Worm (Caenorhabditis elegans) whole organism, L4 larva: ENCODE measurements around the gene eif-2A.
A peak's percentile ranks its signal among the peaks of the same experiment; 100 is the strongest.

Source experiments
- D1046.2 ChIP-seq: fragments of 200-800 bp; sonication (Bioruptor generic); IDR thresholded peaks from 2 replicates; pipeline ENCODE4 v1.3.6; 2022; ENCODE audit warnings: missing genetic modification characterization, missing compliant biosample characterization
- F10B5.3 ChIP-seq: sonication (generic microtip); optimal IDR thresholded peaks from 2 replicates; lab custom pipeline; 2016; ENCODE audit warnings: mild to moderate bottlenecking, missing genetic modification characterization, missing compliant biosample characterization
- F44E2.7 ChIP-seq: fragments of 200-800 bp; sonication (Bioruptor generic); IDR thresholded peaks from 2 replicates; pipeline ENCODE4 v2.1.2; 2022; ENCODE audit warnings: missing genetic modification characterization, missing compliant biosample characterization
- R02D3.7 ChIP-seq: fragments of 150-350 bp; sonication (generic microtip); optimal IDR thresholded peaks from 3 replicates; lab custom pipeline; 2014; ENCODE audit warnings: missing biosample characterization, missing genetic modification characterization
- Y105C5A.15 ChIP-seq: fragments of 200-800 bp; sonication (Bioruptor generic); IDR thresholded peaks from 2 replicates; pipeline ENCODE4 v1.3.6; 2022; ENCODE audit warnings: missing genetic modification characterization, missing compliant biosample characterization
- Y48G9A.11 ChIP-seq: fragments of 200-800 bp; sonication (Bioruptor generic); IDR thresholded peaks from 2 replicates; pipeline ENCODE4 v1.3.6; 2022; ENCODE audit warnings: missing genetic modification reagents, missing genetic modification characterization, missing compliant biosample characterization
- ZK546.5 ChIP-seq, 2 experiments: sonication (generic microtip); optimal IDR thresholded peaks; 2 replicates each; lab custom pipeline; 2017; ENCODE audit warnings: missing biosample characterization in 2 of 2, missing genetic modification characterization in 2 of 2
- aha-1 ChIP-seq: fragments of 150-350 bp; peaks from one replicate; lab custom pipeline; 2014; ENCODE audit warnings: missing biosample characterization, missing genetic modification characterization
- ama-1 ChIP-seq: fragments of 150-350 bp; optimal IDR thresholded peaks from 2 replicates; lab custom pipeline; 2014; ENCODE audit warnings: inconsistent platforms, mixed read lengths
- attf-4 ChIP-seq: sonication (generic microtip); optimal IDR thresholded peaks from 3 replicates; lab custom pipeline; 2017; ENCODE audit warnings: missing biosample characterization, missing genetic modification characterization
- ceh-20 ChIP-seq: fragments of 200-800 bp; sonication (Bioruptor generic); IDR thresholded peaks from 2 replicates; pipeline ENCODE4 v1.3.6; 2022; ENCODE audit warnings: missing genetic modification reagents, missing genetic modification characterization, missing compliant biosample characterization
- ceh-28 ChIP-seq: fragments of 150-350 bp; optimal IDR thresholded peaks from 2 replicates; lab custom pipeline; 2014; ENCODE audit warnings: missing biosample characterization, missing genetic modification reagents, missing genetic modification characterization
- ceh-44 ChIP-seq: fragments of 200-800 bp; sonication (Bioruptor generic); IDR thresholded peaks from 2 replicates; pipeline ENCODE4 v1.3.6; 2022; ENCODE audit warnings: missing genetic modification reagents, missing genetic modification characterization, missing compliant biosample characterization
- ceh-82 ChIP-seq: sonication (generic microtip); optimal IDR thresholded peaks from 2 replicates; lab custom pipeline; 2017; ENCODE audit warnings: missing biosample characterization, missing genetic modification characterization
- daf-16 ChIP-seq, 3 experiments: sonication (generic microtip); optimal IDR thresholded peaks; 2 replicates each; lab custom pipeline; 2016 to 2017; ENCODE audit warnings: missing genetic modification characterization in 3 of 3, missing genetic modification reagents in 3 of 3, mild to moderate bottlenecking in 2 of 3, missing compliant biosample characterization in 2 of 3, missing biosample characterization in 1 of 3, moderate library complexity in 1 of 3
- daf-19 ChIP-seq: fragments of 200-800 bp; sonication (Bioruptor generic); conservative IDR thresholded peaks from 2 replicates; pipeline ENCODE4 v1.3.6; 2022; ENCODE audit warnings: missing genetic modification characterization, missing compliant biosample characterization
- daf-8 ChIP-seq: fragments of 200-800 bp; sonication (Bioruptor generic); IDR thresholded peaks from 2 replicates; pipeline ENCODE4 v1.3.6; 2022; ENCODE audit warnings: missing genetic modification characterization, missing compliant biosample characterization
- dmd-9 ChIP-seq: fragments of 200-800 bp; sonication (Bioruptor generic); IDR thresholded peaks from 2 replicates; pipeline ENCODE4 v1.3.6; 2022; ENCODE audit warnings: missing genetic modification reagents, missing genetic modification characterization, missing compliant biosample characterization
- dpl-1 ChIP-seq: fragments of 150-350 bp; optimal IDR thresholded peaks from 2 replicates; lab custom pipeline; 2014; ENCODE audit warnings: missing biosample characterization, missing genetic modification reagents, missing genetic modification characterization
- duxl-1 ChIP-seq: sonication (generic microtip); optimal IDR thresholded peaks from 2 replicates; lab custom pipeline; 2016; ENCODE audit warnings: mild to moderate bottlenecking, missing genetic modification characterization, moderate library complexity, missing compliant biosample characterization; ENCODE audit not compliant: poor library complexity
- dve-1 ChIP-seq: sonication (generic microtip); optimal IDR thresholded peaks from 2 replicates; lab custom pipeline; 2017; ENCODE audit warnings: antibody characterized with exemption, mild to moderate bottlenecking, missing genetic modification characterization, missing compliant biosample characterization; ENCODE audit not compliant: insufficient read depth
- egl-27 ChIP-seq: sonication (generic microtip); optimal IDR thresholded peaks from 3 replicates; lab custom pipeline; 2017; ENCODE audit warnings: missing biosample characterization, missing genetic modification reagents, missing genetic modification characterization
- fos-1 ChIP-seq: fragments of 150-350 bp; optimal IDR thresholded peaks from 2 replicates; lab custom pipeline; 2014; ENCODE audit warnings: missing biosample characterization, missing genetic modification characterization
- hif-1 ChIP-seq, 2 experiments: sonication (generic microtip); optimal IDR thresholded peaks; 2 replicates each; lab custom pipeline; 2016 to 2017; ENCODE audit warnings: missing compliant biosample characterization in 2 of 2, missing genetic modification characterization in 2 of 2, missing genetic modification reagents in 2 of 2, missing genotype in 2 of 2, mild to moderate bottlenecking in 1 of 2
- jun-1 ChIP-seq: fragments of 150-350 bp; optimal IDR thresholded peaks from 2 replicates; lab custom pipeline; 2014; ENCODE audit warnings: missing biosample characterization, missing genetic modification reagents, missing genetic modification characterization
- lin-13 ChIP-seq: fragments of 150-350 bp; optimal IDR thresholded peaks from 2 replicates; lab custom pipeline; 2014; ENCODE audit warnings: missing biosample characterization, missing genetic modification reagents, missing genetic modification characterization
- lin-38 ChIP-seq: fragments of 200-800 bp; sonication (Bioruptor generic); IDR thresholded peaks from 2 replicates; pipeline ENCODE4 v1.3.6; 2022; ENCODE audit warnings: missing genetic modification reagents, missing genetic modification characterization, missing compliant biosample characterization
- lir-3 ChIP-seq: sonication (generic microtip); optimal IDR thresholded peaks from 2 replicates; lab custom pipeline; 2016; ENCODE audit warnings: mild to moderate bottlenecking, missing genetic modification characterization, missing compliant biosample characterization
- lsy-2 ChIP-seq, 2 experiments: fragments of 150-350 bp in 1 of 2; sonication (generic microtip) in 1 of 2; optimal IDR thresholded peaks; 2 replicates each; lab custom pipeline; 2014 to 2017; ENCODE audit warnings: missing biosample characterization in 2 of 2, missing genetic modification characterization in 2 of 2
- madf-5 ChIP-seq, 2 experiments: fragments of 200-800 bp; sonication (Bioruptor generic); IDR thresholded peaks; 2 replicates each; pipeline ENCODE4 v1.3.6; 2022; ENCODE audit warnings: missing compliant biosample characterization in 2 of 2, missing genetic modification characterization in 2 of 2
- mdl-1 ChIP-seq, 2 experiments: fragments of 150-350 bp in 1 of 2; sonication (generic microtip) in 1 of 2; optimal IDR thresholded peaks; 2 replicates each; lab custom pipeline; 2014 to 2017; ENCODE audit warnings: missing biosample characterization in 2 of 2, missing genetic modification characterization in 2 of 2
- mxl-2 ChIP-seq: fragments of 200-800 bp; sonication (Bioruptor generic); conservative IDR thresholded peaks from 2 replicates; pipeline ENCODE4 v1.3.6; 2022; ENCODE audit warnings: missing genetic modification reagents, missing genetic modification characterization, missing compliant biosample characterization
- mxl-3 ChIP-seq: fragments of 200-800 bp; sonication (Bioruptor generic); optimal IDR thresholded peaks from 2 replicates; lab custom pipeline; 2018; ENCODE audit warnings: mild to moderate bottlenecking, missing genetic modification characterization, missing compliant biosample characterization
- nhr-102 ChIP-seq: sonication (generic microtip); optimal IDR thresholded peaks from 2 replicates; lab custom pipeline; 2016; ENCODE audit warnings: mild to moderate bottlenecking, missing genetic modification characterization, moderate library complexity, missing compliant biosample characterization
- nhr-111 ChIP-seq: fragments of 200-800 bp; sonication (Bioruptor generic); optimal IDR thresholded peaks from 2 replicates; lab custom pipeline; 2018; ENCODE audit warnings: mild to moderate bottlenecking, missing genetic modification characterization, missing compliant biosample characterization
- nhr-25 ChIP-seq: sonication (generic microtip); optimal IDR thresholded peaks from 2 replicates; lab custom pipeline; 2017; ENCODE audit warnings: missing genetic modification characterization, mild to moderate bottlenecking, missing compliant biosample characterization, antibody characterized with exemption, moderate library complexity, borderline replicate concordance; ENCODE audit not compliant: insufficient read depth
- nhr-41 ChIP-seq: fragments of 200-800 bp; sonication (Bioruptor generic); IDR thresholded peaks from 2 replicates; pipeline ENCODE4 v1.3.6; 2022; ENCODE audit warnings: missing genetic modification reagents, missing genetic modification characterization, missing compliant biosample characterization
- nhr-6 ChIP-seq: fragments of 150-350 bp; optimal IDR thresholded peaks from 2 replicates; lab custom pipeline; 2014; ENCODE audit warnings: missing biosample characterization, missing genetic modification characterization
- nhr-76 ChIP-seq: fragments of 150-350 bp; optimal IDR thresholded peaks from 2 replicates; lab custom pipeline; 2014; ENCODE audit warnings: missing biosample characterization, missing genetic modification characterization
- pqm-1 ChIP-seq: sonication (generic microtip); optimal IDR thresholded peaks from 2 replicates; lab custom pipeline; 2017; ENCODE audit warnings: missing biosample characterization, missing genetic modification characterization
- sdz-12 ChIP-seq: fragments of 200-800 bp; sonication (Bioruptor generic); optimal IDR thresholded peaks from 2 replicates; lab custom pipeline; 2018; ENCODE audit warnings: mild to moderate bottlenecking, missing genetic modification characterization, missing compliant biosample characterization
- set-16 ChIP-seq: fragments of 200-800 bp; sonication (Bioruptor generic); IDR thresholded peaks from 2 replicates; pipeline ENCODE4 v1.3.6; 2022; ENCODE audit warnings: missing genetic modification reagents, missing genetic modification characterization, missing compliant biosample characterization
- snpc-4 ChIP-seq: fragments of 150-350 bp; optimal IDR thresholded peaks from 2 replicates; lab custom pipeline; 2014; ENCODE audit warnings: missing biosample characterization, missing genetic modification characterization
- spr-3 ChIP-seq: fragments of 200-800 bp; sonication (Bioruptor generic); optimal IDR thresholded peaks from 2 replicates; lab custom pipeline; 2018; ENCODE audit warnings: mild to moderate bottlenecking, missing genetic modification characterization, missing compliant biosample characterization
- tag-97 ChIP-seq: fragments of 200-800 bp; sonication (Bioruptor generic); IDR thresholded peaks from 2 replicates; pipeline ENCODE4 v1.3.6; 2022; ENCODE audit warnings: missing genetic modification characterization, missing compliant biosample characterization
- unc-39 ChIP-seq: sonication (generic microtip); optimal IDR thresholded peaks from 2 replicates; lab custom pipeline; 2017; ENCODE audit warnings: missing biosample characterization, missing genetic modification characterization
- unc-62 ChIP-seq, 3 experiments: fragments of 150-350 bp in 1 of 3; sonication (generic microtip); optimal IDR thresholded peaks in 2 of 3; peaks in 1 of 3; 1 replicate in 1 of 3; 2 replicates in 2 of 3; lab custom pipeline; 2014 to 2017; ENCODE audit warnings: missing biosample characterization in 3 of 3, missing genetic modification characterization in 3 of 3, missing genetic modification reagents in 3 of 3, missing genotype in 1 of 3
- vab-7 ChIP-seq: fragments of 200-800 bp; sonication (Bioruptor generic); IDR thresholded peaks from 2 replicates; pipeline ENCODE4 v1.3.6; 2022; ENCODE audit warnings: missing genetic modification reagents, missing genetic modification characterization, missing compliant biosample characterization
- zag-1 ChIP-seq: fragments of 150-350 bp; optimal IDR thresholded peaks from 2 replicates; lab custom pipeline; 2014; ENCODE audit warnings: missing biosample characterization, missing genetic modification characterization
- zfp-2 ChIP-seq: sonication (generic microtip); optimal IDR thresholded peaks from 2 replicates; lab custom pipeline; 2016; ENCODE audit warnings: mild to moderate bottlenecking, missing genetic modification characterization, missing compliant biosample characterization
- ztf-7 ChIP-seq: fragments of 150-350 bp; optimal IDR thresholded peaks from 2 replicates; lab custom pipeline; 2014; ENCODE audit warnings: missing biosample characterization, missing genetic modification characterization

eif-2A gene

DNA sequence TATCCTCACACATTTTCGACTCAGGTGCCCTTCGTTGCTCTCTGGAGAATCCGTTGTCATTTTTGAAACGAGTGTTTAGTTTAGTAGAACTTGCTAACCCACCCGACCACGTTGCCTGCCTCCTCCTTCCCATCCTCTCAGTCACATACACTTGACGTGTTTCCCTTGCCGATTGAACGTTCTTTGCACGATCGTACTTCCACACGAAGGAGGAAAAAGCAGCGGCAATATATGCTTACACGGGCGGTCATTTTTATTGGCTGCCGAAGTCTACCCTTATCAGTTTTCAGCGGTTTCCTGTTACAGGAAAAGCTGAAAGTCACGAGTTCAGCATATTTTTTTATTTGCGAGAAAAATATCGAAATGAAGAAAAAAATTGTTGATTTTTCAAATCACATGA is 26.8 kb upstream of the eif-2A start:
- peak; percentile 56 for TF ChIP-seq ama-1 (lab: Kevin White, UChicago)
- no peak for TF ChIP-seq attf-4 (tag; lab: Kevin White, UChicago)
- TF ChIP-seq Y105C5A.15: no peak
- peak; percentile 13 to 23 for TF ChIP-seq hif-1 (tag; optimal IDR thresholded peaks at IDR 0.05; lab: Kevin White, UChicago)
- no peak for TF ChIP-seq jun-1 (tag; lab: Kevin White, UChicago)
- peak; percentile 53 for TF ChIP-seq nhr-102 (tag; lab: Kevin White, UChicago)
- TF ChIP-seq D1046.2 (GFP tag; lab: Robert Waterston, UW): no peak
- TF ChIP-seq sdz-12 (GFP tag; lab: Kevin White, UChicago): no peak
- no peak for TF ChIP-seq spr-3 (GFP tag; lab: Kevin White, UChicago)
- TF ChIP-seq R02D3.7 (tag; lab: Kevin White, UChicago): no peak
- no peak for TF ChIP-seq F10B5.3 (tag; lab: Kevin White, UChicago)
- TF ChIP-seq ceh-44 (GFP tag; lab: Robert Waterston, UW): no peak
- no peak for TF ChIP-seq daf-8 (GFP tag; lab: Robert Waterston, UW)
- TF ChIP-seq nhr-6 (tag; lab: Kevin White, UChicago): no peak
- TF ChIP-seq ceh-28 (tag; lab: Kevin White, UChicago): no peak
- peak in 1 of 2 experiments; percentile 34 for TF ChIP-seq daf-16 (GFP tag; optimal IDR thresholded peaks at IDR 0.05; lab: Kevin White, UChicago)
- peak; percentile 89 for TF ChIP-seq daf-16 (tag; optimal IDR thresholded peaks at IDR 0.05; lab: Kevin White, UChicago)
- peak; percentile 93 for TF ChIP-seq mxl-3
- no peak for TF ChIP-seq tag-97 (GFP tag; lab: Robert Waterston, UW)
- TF ChIP-seq nhr-76 (tag; lab: Kevin White, UChicago): no peak
- TF ChIP-seq zag-1 (tag; lab: Kevin White, UChicago): no peak
- TF ChIP-seq lin-38: peak; percentile 32; the same call in 1 of the 2 replicates
- TF ChIP-seq fos-1 (tag; lab: Kevin White, UChicago): no peak
- no peak for TF ChIP-seq dpl-1
- TF ChIP-seq dmd-9 (GFP tag; lab: Robert Waterston, UW): no peak
- TF ChIP-seq lsy-2 (tag; optimal IDR thresholded peaks at IDR 0.05; lab: Kevin White, UChicago): peak in 1 of 2 experiments; percentile 48
- TF ChIP-seq pqm-1 (tag; lab: Kevin White, UChicago): peak; percentile 93
- peak; percentile 85 for TF ChIP-seq mxl-2 (GFP tag; lab: Robert Waterston, UW)
- TF ChIP-seq unc-39 (tag; lab: Kevin White, UChicago): no peak
- TF ChIP-seq madf-5 (GFP tag; IDR thresholded peaks at IDR 0.05; lab: Robert Waterston, UW): no peak
- no peak for TF ChIP-seq ZK546.5 (tag; optimal IDR thresholded peaks at IDR 0.05; lab: Kevin White, UChicago)
- no peak for TF ChIP-seq nhr-111 (GFP tag; lab: Kevin White, UChicago)
- no peak for TF ChIP-seq unc-62 (GFP tag; optimal IDR thresholded peaks at IDR 0.05 in 1 of 2; lab: Kevin White, UChicago)
- TF ChIP-seq unc-62 (tag; optimal IDR thresholded peaks at IDR 0.05; lab: Kevin White, UChicago): no peak
- TF ChIP-seq mdl-1 (tag; optimal IDR thresholded peaks at IDR 0.05; lab: Kevin White, UChicago): peak in 1 of 2 experiments; percentile 69
- no peak for TF ChIP-seq lin-13
- TF ChIP-seq nhr-25 (tag; lab: Kevin White, UChicago): no peak
- TF ChIP-seq dve-1: peak; percentile 79
- TF ChIP-seq duxl-1 (tag; lab: Kevin White, UChicago): no peak
- TF ChIP-seq ceh-20 (GFP tag; lab: Robert Waterston, UW): no peak
- no peak for TF ChIP-seq F44E2.7 (GFP tag; lab: Robert Waterston, UW)
- no peak for TF ChIP-seq ztf-7 (tag; lab: Kevin White, UChicago)
- TF ChIP-seq egl-27 (tag; lab: Kevin White, UChicago): no peak
- TF ChIP-seq lir-3 (tag; lab: Kevin White, UChicago): no peak
- no peak for TF ChIP-seq ceh-82 (tag; lab: Kevin White, UChicago)
- TF ChIP-seq daf-19 (GFP tag; lab: Robert Waterston, UW): no peak
- TF ChIP-seq nhr-41 (GFP tag; lab: Robert Waterston, UW): no peak
- no peak for TF ChIP-seq vab-7 (GFP tag; lab: Robert Waterston, UW)
- TF ChIP-seq snpc-4 (tag; lab: Kevin White, UChicago): no peak
- TF ChIP-seq aha-1: peak; percentile 98
- no peak for TF ChIP-seq Y48G9A.11 (GFP tag; lab: Robert Waterston, UW)
- no peak for TF ChIP-seq zfp-2 (tag; lab: Kevin White, UChicago)
- peak; percentile 26; the same call in 1 of the 2 replicates for TF ChIP-seq set-16 (GFP tag; lab: Robert Waterston, UW)
